Worm (Caenorhabditis elegans) whole organism, young adult: ENCODE data around the gene acs-4.

Source experiments
- F23B12.7 ChIP-seq: sonication (generic microtip); optimal IDR thresholded peaks from 2 replicates; lab custom pipeline; 2017; ENCODE audit warnings: missing genetic modification characterization, mild to moderate bottlenecking, missing compliant biosample characterization, antibody characterized with exemption, moderate library complexity; ENCODE audit not compliant: insufficient read depth
- cebp-1 ChIP-seq, 2 experiments: fragments of 200-800 bp in 1 of 2; sonication (Bioruptor generic) in 1 of 2; sonication (generic microtip) in 1 of 2; IDR thresholded peaks in 1 of 2; optimal IDR thresholded peaks in 1 of 2; 2 replicates each; pipeline versions ENCODE4 v1.3.6 to Lab custom; 2017 to 2022; ENCODE audit warnings: missing compliant biosample characterization in 2 of 2, missing genetic modification characterization in 2 of 2, mild to moderate bottlenecking in 1 of 2, missing genetic modification reagents in 1 of 2, moderate library complexity in 1 of 2
- hsf-1 ChIP-seq: fragments of 200-800 bp; sonication (Bioruptor generic); IDR thresholded peaks from 2 replicates; pipeline ENCODE4 v1.3.6; 2022; ENCODE audit warnings: missing genetic modification reagents, missing genetic modification characterization, missing compliant biosample characterization
- mel-28 ChIP-seq: sonication (generic microtip); optimal IDR thresholded peaks from 2 replicates; lab custom pipeline; 2016; ENCODE audit warnings: borderline replicate concordance, mild to moderate bottlenecking, missing genetic modification characterization, missing compliant biosample characterization
- snpc-4 ChIP-seq, 5 experiments: fragments of 150-350 bp in 1 of 5; sonication (generic microtip) in 4 of 5; optimal IDR thresholded peaks; 2 replicates each; lab custom pipeline; 2014 to 2018; ENCODE audit warnings: missing genetic modification characterization in 5 of 5, missing biosample characterization in 3 of 5, antibody characterized with exemption in 2 of 5, mild to moderate bottlenecking in 2 of 5, missing compliant biosample characterization in 2 of 5, missing genotype in 2 of 5, moderate library complexity in 2 of 5, missing genetic modification reagents in 1 of 5
- somi-1 ChIP-seq: fragments of 200-800 bp; sonication (Bioruptor generic); optimal IDR thresholded peaks from 2 replicates; lab custom pipeline; 2018; ENCODE audit warnings: mild to moderate bottlenecking, missing genetic modification characterization, missing compliant biosample characterization

ce11 chrIII:7198838-7199237, 31.2 kb downstream of the acs-4 start, which contains the start of gene pfd-5:
- TF ChIP-seq F23B12.7 (tag; lab: Kevin White, UChicago) (no peak), somi-1 (GFP tag; lab: Kevin White, UChicago) (no peak), hsf-1 (GFP tag; lab: Robert Waterston, UW) (0 out of 2 replicates have a peak, but pooled peaks have one; percentile 46), cebp-1 (GFP tag; IDR thresholded peaks at IDR 0.05; lab: Robert Waterston, UW) (no peak), cebp-1 (tag; optimal IDR thresholded peaks at IDR 0.05; lab: Kevin White, UChicago) (no peak), mel-28 (no peak), snpc-4 (GFP tag; optimal IDR thresholded peaks at IDR 0.05; lab: Kevin White, UChicago) (no peak), snpc-4 (tag; optimal IDR thresholded peaks at IDR 0.05; lab: Kevin White, UChicago) (peak in 1 of 4 experiments; percentile 20)
